Fruit fly (Drosophila melanogaster) S2 (cell line): ENCODE measurements around the gene Obp99b.

Experiments used
- CG8478 ChIP-seq: fragments of >200 bp; optimal IDR thresholded peaks from 2 replicates; lab custom pipeline; 2018
- CTCF ChIP-seq, 2 experiments: fragments of >200 bp; optimal IDR thresholded peaks; 2 replicates each; lab custom pipeline; 2018

- TF ChIP-seq CG8478 (lab: Kevin White, UChicago) (no peak), CTCF (optimal IDR thresholded peaks at IDR 0.05; lab: Kevin White, UChicago) (no peak)
Observed at dm6 chr3R:29717519-29717918, 823 bp upstream of the Obp99b start.
